Fruit fly (Drosophila melanogaster): ENCODE results near the gene CG32086.

dm6 chr3L:11620001-11620400, 36.1 kb upstream of the CG32086 start, which contains the start of gene Muc68Ca:
- TF ChIP-seq eg (GFP tag; IDR thresholded peaks at IDR 0.05) (no peak), Hr4 (GFP tag; optimal IDR thresholded peaks at IDR 0.05) (no peak), CG6163 (GFP tag; IDR thresholded peaks at IDR 0.05) (no peak), topi (GFP tag; optimal IDR thresholded peaks at IDR 0.05) (no peak), Smox (GFP tag; optimal IDR thresholded peaks at IDR 0.05) (no peak), CG6854 (GFP tag; optimal IDR thresholded peaks at IDR 0.05) (no peak), CG1621 (tag; optimal IDR thresholded peaks at IDR 0.05) (no peak), CG8119 (GFP tag; IDR thresholded peaks at IDR 0.05) (no peak), CG16779 (tag; optimal IDR thresholded peaks at IDR 0.05) (no peak), ss (GFP tag; optimal IDR thresholded peaks at IDR 0.05) (no peak), fkh (GFP tag; optimal IDR thresholded peaks at IDR 0.05) (no peak)
